Fruit fly (Drosophila melanogaster): ENCODE results near the gene Mulk.

- TF ChIP-seq tll (GFP tag; optimal IDR thresholded peaks at IDR 0.05), result no peak
- no peak for TF ChIP-seq CG3281 (GFP tag; optimal IDR thresholded peaks at IDR 0.05)
- TF ChIP-seq CG7745 (tag; optimal IDR thresholded peaks at IDR 0.05), result no peak
- TF ChIP-seq B-H1 (GFP tag; IDR thresholded peaks at IDR 0.05), result no peak
- no peak for TF ChIP-seq Chrac-16 (GFP tag; optimal IDR thresholded peaks at IDR 0.05)
- TF ChIP-seq CG17186 (GFP tag; optimal IDR thresholded peaks at IDR 0.05), result no peak
- no peak for TF ChIP-seq usp (GFP tag; optimal IDR thresholded peaks at IDR 0.05)
- TF ChIP-seq CG3838 (GFP tag; optimal IDR thresholded peaks at IDR 0.05), result no peak
- no peak for TF ChIP-seq jumu (GFP tag; optimal IDR thresholded peaks at IDR 0.05)
- TF ChIP-seq slbo (GFP tag; IDR thresholded peaks at IDR 0.05), result no peak
Observed at dm6 chr2L:10305538-10306147, 35.8 kb downstream of the Mulk start.

Data from whole organism, embryonic.